Worm (Caenorhabditis elegans): Measurements from ENCODE around the gene F11E6.4.

Gene F11E6.4

ce11 chrIV:17467825-17468224 lies 2.3 kb downstream of the F11E6.4 start:
- TF ChIP-seq unc-55 (GFP tag; optimal IDR thresholded peaks at IDR 0.05), result peak; percentile 68
- TF ChIP-seq nhr-129 (tag; optimal IDR thresholded peaks at IDR 0.05), result no peak
- peak; percentile 38 for TF ChIP-seq C34F6.9 (tag; optimal IDR thresholded peaks at IDR 0.05)

- TF ChIP-seq ceh-82 (tag; optimal IDR thresholded peaks at IDR 0.05), result no peak
- TF ChIP-seq egl-27 (tag; optimal IDR thresholded peaks at IDR 0.05), result no peak
- TF ChIP-seq dmd-4 (tag; optimal IDR thresholded peaks at IDR 0.05), result no peak
- TF ChIP-seq elt-1 (tag; optimal IDR thresholded peaks at IDR 0.05), result no peak
- TF ChIP-seq lin-11 (tag; optimal IDR thresholded peaks at IDR 0.05), result no peak
- TF ChIP-seq fos-1 (tag; optimal IDR thresholded peaks at IDR 0.05), result peak; percentile 30
- no peak for TF ChIP-seq nhr-21 (tag; optimal IDR thresholded peaks at IDR 0.05)
- no peak for TF ChIP-seq elt-3 (tag; optimal IDR thresholded peaks at IDR 0.05)
- no peak for TF ChIP-seq lin-39 (tag; optimal IDR thresholded peaks at IDR 0.05)
- TF ChIP-seq lsy-2 (tag; optimal IDR thresholded peaks at IDR 0.05), result no peak
- TF ChIP-seq unc-55 (GFP tag; optimal IDR thresholded peaks at IDR 0.05), result no peak
- TF ChIP-seq snpc-4 (tag; optimal IDR thresholded peaks at IDR 0.05), result no peak
- TF ChIP-seq nhr-237 (tag; optimal IDR thresholded peaks at IDR 0.05), result no peak
- TF ChIP-seq F13H6.1 (tag; optimal IDR thresholded peaks at IDR 0.05), result no peak
- no peak for TF ChIP-seq ZK546.5 (tag; optimal IDR thresholded peaks at IDR 0.05)
- no peak for TF ChIP-seq nhr-12 (tag; optimal IDR thresholded peaks at IDR 0.05)
- TF ChIP-seq zag-1 (tag; optimal IDR thresholded peaks at IDR 0.05), result no peak
- peak; percentile 9 for TF ChIP-seq crh-2 (tag; optimal IDR thresholded peaks at IDR 0.05)
- TF ChIP-seq ceh-16 (tag; optimal IDR thresholded peaks at IDR 0.05), result no peak
- peak; percentile 40 for TF ChIP-seq gmeb-1 (tag; optimal IDR thresholded peaks at IDR 0.05)
- TF ChIP-seq lin-13 (GFP tag; optimal IDR thresholded peaks at IDR 0.05), result no peak
- TF ChIP-seq skn-1 (tag; optimal IDR thresholded peaks at IDR 0.05), result no peak
- TF ChIP-seq Y55F3AM.14 (GFP tag; optimal IDR thresholded peaks at IDR 0.05), result no peak
- no peak for TF ChIP-seq aly-2 (tag; optimal IDR thresholded peaks at IDR 0.05)
- no peak for TF ChIP-seq blmp-1 (tag; optimal IDR thresholded peaks at IDR 0.05; ENCODE audit: insufficient read depth)
- no peak for TF ChIP-seq ama-1 (optimal IDR thresholded peaks at IDR 0.05)
- no peak for TF ChIP-seq mab-5 (tag; optimal IDR thresholded peaks at IDR 0.05)
- no peak for TF ChIP-seq nhr-77 (tag; optimal IDR thresholded peaks at IDR 0.05)
- TF ChIP-seq ztf-4 (tag; optimal IDR thresholded peaks at IDR 0.05), result no peak
- TF ChIP-seq peb-1 (tag; optimal IDR thresholded peaks at IDR 0.05), result no peak
- no peak for TF ChIP-seq R02D3.7 (tag; optimal IDR thresholded peaks at IDR 0.05)
- TF ChIP-seq unc-62 (GFP tag; optimal IDR thresholded peaks at IDR 0.05), result no peak
- no peak for TF ChIP-seq ztf-11 (tag; optimal IDR thresholded peaks at IDR 0.05)
- peak; percentile 59 for TF ChIP-seq sma-9 (GFP tag; optimal IDR thresholded peaks at IDR 0.05)
- no peak for TF ChIP-seq sma-9 (tag; optimal IDR thresholded peaks at IDR 0.05)
Observed at ce11 chrIV:17467325-17467724, 2.8 kb downstream of the F11E6.4 start, which contains the start of gene elo-2. elo-2 (minus strand) TSS chrIV:17467408.

- TF ChIP-seq fos-1 (tag; optimal IDR thresholded peaks at IDR 0.05), result peak; percentile 48
- no peak for TF ChIP-seq nhr-6 (tag; optimal IDR thresholded peaks at IDR 0.05)
Observed at ce11 chrIV:17465886-17466285, 4.3 kb downstream of the F11E6.4 start, which contains the start of gene F11E6.6. F11E6.6 (minus strand) TSS chrIV:17465986.

ce11 chrIV:17463108-17463608 lies 7.0 kb downstream of the F11E6.4 start, which contains the start of gene F11E6.10:
F11E6.10 (minus strand) TSS chrIV:17463158.
- no peak for TF ChIP-seq R02D3.7 (tag; optimal IDR thresholded peaks at IDR 0.05)
- TF ChIP-seq unc-62 (GFP tag; optimal IDR thresholded peaks at IDR 0.05), result no peak

- TF ChIP-seq nhr-10 (tag; optimal IDR thresholded peaks at IDR 0.05) (no peak), unc-55 (GFP tag; optimal IDR thresholded peaks at IDR 0.05) (peak; percentile 72), skn-1 (tag; optimal IDR thresholded peaks at IDR 0.05) (no peak), crh-2 (tag; optimal IDR thresholded peaks at IDR 0.05) (no peak), nhr-129 (tag; optimal IDR thresholded peaks at IDR 0.05) (peak; percentile 49), C34F6.9 (tag; optimal IDR thresholded peaks at IDR 0.05) (peak; percentile 19), lsy-2 (tag; optimal IDR thresholded peaks at IDR 0.05) (peak in 1 of 2 experiments; percentile 86), unc-62 (GFP tag; optimal IDR thresholded peaks at IDR 0.05) (no peak), lin-13 (GFP tag; optimal IDR thresholded peaks at IDR 0.05) (peak; percentile 23), nhr-23 (tag; optimal IDR thresholded peaks at IDR 0.05) (no peak), gmeb-1 (tag; optimal IDR thresholded peaks at IDR 0.05) (peak; percentile 86), sma-3 (GFP tag; optimal IDR thresholded peaks at IDR 0.05) (peak; percentile 2), nhr-11 (tag; optimal IDR thresholded peaks at IDR 0.05) (no peak)
Observed at ce11 chrIV:17461222-17461707, 8.9 kb downstream of the F11E6.4 start, which contains the start of gene rif-1.1. rif-1.1 (minus strand) TSS chrIV:17461272.
